Fruit fly (Drosophila melanogaster) whole organism, embryonic: ENCODE data around the gene orion.

ENCODE experiments used
- Abd-B ChIP-seq: fragments of 200-800 bp; sonication (Bioruptor generic); optimal IDR thresholded peaks from 2 replicates; lab custom pipeline; 2018; ENCODE audit warnings: missing biosample characterization, mild to moderate bottlenecking, missing genetic modification characterization, moderate library complexity
- Atf3 ChIP-seq: fragments of 200-800 bp; sonication (Bioruptor generic); optimal IDR thresholded peaks from 3 replicates; lab custom pipeline; 2016; ENCODE audit warnings: missing biosample characterization, missing genetic modification characterization
- B-H1 ChIP-seq: fragments of 200-800 bp; sonication (Bioruptor generic); IDR thresholded peaks from 3 replicates; pipeline ENCODE4 v1.3.6; 2022; ENCODE audit warnings: missing biosample characterization, missing genetic modification characterization
- CG12942 ChIP-seq: fragments of 200-800 bp; sonication (Bioruptor generic); optimal IDR thresholded peaks from 3 replicates; lab custom pipeline; 2016; ENCODE audit warnings: missing biosample characterization, missing genetic modification characterization
- CG1647 ChIP-seq: fragments of 200-800 bp; sonication (Bioruptor generic); optimal IDR thresholded peaks from 3 replicates; lab custom pipeline; 2016; ENCODE audit warnings: missing biosample characterization, missing genetic modification characterization
- CG17361 ChIP-seq: fragments of 200-800 bp; sonication (Bioruptor generic); IDR thresholded peaks from 3 replicates; pipeline ENCODE4 v1.3.6; 2022; ENCODE audit warnings: missing biosample characterization, missing genetic modification characterization
- CG17612 ChIP-seq: fragments of 200-800 bp; sonication (Bioruptor generic); IDR thresholded peaks from 2 replicates; pipeline ENCODE4 v1.3.6; 2022; ENCODE audit warnings: missing biosample characterization, missing genetic modification characterization
- CG17802 ChIP-seq: fragments of 200-800 bp; sonication (Bioruptor generic); optimal IDR thresholded peaks from 2 replicates; lab custom pipeline; 2018; ENCODE audit warnings: missing biosample characterization, mild to moderate bottlenecking, missing genetic modification characterization, moderate library complexity
- CG17912 ChIP-seq: fragments of 200-800 bp; sonication (Bioruptor generic); optimal IDR thresholded peaks from 2 replicates; lab custom pipeline; 2018; ENCODE audit warnings: missing biosample characterization, mild to moderate bottlenecking, missing genetic modification characterization
- CG2120 ChIP-seq: fragments of 200-800 bp; sonication (Bioruptor generic); optimal IDR thresholded peaks from 3 replicates; lab custom pipeline; 2016; ENCODE audit warnings: missing biosample characterization, missing genetic modification characterization
- CG3407 ChIP-seq: fragments of 200-800 bp; sonication (Bioruptor generic); optimal IDR thresholded peaks from 2 replicates; lab custom pipeline; 2018; ENCODE audit warnings: missing biosample characterization, mild to moderate bottlenecking, missing genetic modification characterization
- CG3847 ChIP-seq: fragments of 200-800 bp; sonication (Bioruptor generic); IDR thresholded peaks from 2 replicates; pipeline ENCODE4 v1.3.6; 2022; ENCODE audit warnings: missing biosample characterization, missing genetic modification characterization
- CG5180 ChIP-seq: fragments of 200-800 bp; sonication (Bioruptor generic); optimal IDR thresholded peaks from 3 replicates; lab custom pipeline; 2017; ENCODE audit warnings: missing biosample characterization, missing genetic modification characterization, mild to moderate bottlenecking, moderate library complexity, missing genetic modification reagents
- CG5953 ChIP-seq: fragments of 200-800 bp; sonication (Bioruptor generic); IDR thresholded peaks from 2 replicates; pipeline ENCODE4 v1.3.6; 2022; ENCODE audit warnings: missing biosample characterization, missing genetic modification characterization
- CG6254 ChIP-seq: fragments of 200-800 bp; sonication (Bioruptor generic); optimal IDR thresholded peaks from 3 replicates; lab custom pipeline; 2017; ENCODE audit warnings: mild to moderate bottlenecking, missing biosample characterization, missing genetic modification reagents, missing genetic modification characterization
- CG9609 ChIP-seq: fragments of 200-800 bp; sonication (Bioruptor generic); optimal IDR thresholded peaks from 3 replicates; lab custom pipeline; 2016; ENCODE audit warnings: missing biosample characterization, missing genetic modification characterization
- CHES-1-like ChIP-seq: fragments of 200-800 bp; sonication (Bioruptor generic); optimal IDR thresholded peaks from 2 replicates; lab custom pipeline; 2016; ENCODE audit warnings: missing biosample characterization, missing genetic modification characterization
- Chrac-16 ChIP-seq: fragments of 200-800 bp; sonication (Bioruptor generic); optimal IDR thresholded peaks from 3 replicates; lab custom pipeline; 2016; ENCODE audit warnings: missing biosample characterization, missing genetic modification characterization
- Dbx ChIP-seq: fragments of 200-800 bp; sonication (Bioruptor generic); IDR thresholded peaks from 3 replicates; pipeline ENCODE4 v1.3.6; 2022; ENCODE audit warnings: missing biosample characterization, missing genetic modification characterization
- Deaf1 ChIP-seq: fragments of 200-800 bp; optimal IDR thresholded peaks from 3 replicates; lab custom pipeline; 2019; ENCODE audit warnings: missing biosample characterization, mild to moderate bottlenecking, missing genetic modification characterization, moderate library complexity
- Dek ChIP-seq: fragments of 200-800 bp; sonication (Bioruptor generic); optimal IDR thresholded peaks from 3 replicates; lab custom pipeline; 2019; ENCODE audit warnings: missing biosample characterization, mild to moderate bottlenecking, missing genetic modification characterization, moderate library complexity
- Dref ChIP-seq: fragments of 200-800 bp; sonication (Bioruptor generic); IDR thresholded peaks from 2 replicates; pipeline ENCODE4 v1.3.6; 2022; ENCODE audit warnings: missing biosample characterization, missing genetic modification characterization
- E2f1 ChIP-seq: fragments of 200-800 bp; sonication (Bioruptor generic); IDR thresholded peaks from 2 replicates; pipeline ENCODE4 v1.3.6; 2022; ENCODE audit warnings: missing biosample characterization, missing genetic modification characterization
- Hr3 ChIP-seq: fragments of 200-800 bp; sonication (Bioruptor generic); optimal IDR thresholded peaks from 3 replicates; lab custom pipeline; 2016; ENCODE audit warnings: missing biosample characterization, missing genetic modification characterization
- MBD-R2 ChIP-seq: fragments of 200-800 bp; sonication (Bioruptor generic); IDR thresholded peaks from 2 replicates; pipeline ENCODE4 v1.3.6; 2022; ENCODE audit warnings: missing biosample characterization, missing genetic modification characterization
- MTF-1 ChIP-seq: fragments of 200-800 bp; sonication (Bioruptor generic); optimal IDR thresholded peaks from 2 replicates; lab custom pipeline; 2018; ENCODE audit warnings: missing biosample characterization, mild to moderate bottlenecking, missing genetic modification characterization, borderline replicate concordance
- Scr ChIP-seq: fragments of 200-800 bp; sonication (Bioruptor generic); IDR thresholded peaks from 2 replicates; pipeline ENCODE4 v1.3.6; 2022; ENCODE audit warnings: missing biosample characterization, missing genetic modification characterization; ENCODE audit not compliant: partially characterized antibody
- Sry-β ChIP-seq: fragments of 200-800 bp; sonication (Bioruptor generic); optimal IDR thresholded peaks from 2 replicates; lab custom pipeline; 2018; ENCODE audit warnings: missing biosample characterization, mild to moderate bottlenecking, missing genetic modification characterization, moderate library complexity
- Taf1 ChIP-seq: fragments of 200-800 bp; sonication (Bioruptor generic); IDR thresholded peaks from 2 replicates; pipeline ENCODE4 v1.3.6; 2022; ENCODE audit warnings: missing biosample characterization, missing genetic modification characterization
- Trl ChIP-seq, 3 experiments: fragments of >200 bp in 2 of 3; fragments of 200-800 bp in 1 of 3; sonication (Bioruptor generic) in 1 of 3; optimal IDR thresholded peaks; 2 replicates in 1 of 3; 3 replicates in 2 of 3; lab custom pipeline; 2016 to 2017; ENCODE audit warnings: missing biosample characterization in 1 of 3, missing genetic modification characterization in 1 of 3
- Usf ChIP-seq: fragments of 200-800 bp; sonication (Bioruptor generic); optimal IDR thresholded peaks from 2 replicates; lab custom pipeline; 2017; ENCODE audit warnings: missing genotype, missing biosample characterization, missing genetic modification characterization
- abd-A ChIP-seq: fragments of 200-800 bp; sonication (Bioruptor generic); optimal IDR thresholded peaks from 3 replicates; lab custom pipeline; 2019; ENCODE audit warnings: missing biosample characterization, mild to moderate bottlenecking, missing genetic modification characterization, moderate library complexity
- bcd ChIP-seq: fragments of 200-800 bp; sonication (Bioruptor generic); optimal IDR thresholded peaks from 2 replicates; lab custom pipeline; 2017; ENCODE audit warnings: missing biosample characterization, mild to moderate bottlenecking, missing genetic modification characterization
- eve ChIP-seq, 2 experiments: fragments of >200 bp; optimal IDR thresholded peaks; 2 replicates each; lab custom pipeline; 2017; ENCODE audit warnings: missing biosample characterization in 2 of 2, missing genetic modification characterization in 2 of 2
- exex ChIP-seq: fragments of 200-800 bp; sonication (Bioruptor generic); optimal IDR thresholded peaks from 4 replicates; lab custom pipeline; 2018; ENCODE audit warnings: missing biosample characterization, mild to moderate bottlenecking, missing genetic modification characterization, moderate library complexity
- fd102C ChIP-seq: fragments of 200-800 bp; sonication (Bioruptor generic); optimal IDR thresholded peaks from 2 replicates; lab custom pipeline; 2018; ENCODE audit warnings: missing biosample characterization, mild to moderate bottlenecking, missing genetic modification characterization, moderate library complexity
- fu2 ChIP-seq: fragments of 200-800 bp; sonication (Bioruptor generic); optimal IDR thresholded peaks from 2 replicates; lab custom pipeline; 2016; ENCODE audit warnings: missing biosample characterization, missing genetic modification characterization
- gce ChIP-seq: fragments of 200-800 bp; sonication (Bioruptor generic); IDR thresholded peaks from 3 replicates; pipeline ENCODE4 v1.3.6; 2022; ENCODE audit warnings: missing biosample characterization, missing genetic modification characterization
- grn ChIP-seq: fragments of 200-800 bp; sonication (Bioruptor generic); optimal IDR thresholded peaks from 3 replicates; lab custom pipeline; 2017; ENCODE audit warnings: missing biosample characterization, missing genetic modification characterization
- jumu ChIP-seq: fragments of 200-800 bp; sonication (Bioruptor generic); optimal IDR thresholded peaks from 3 replicates; lab custom pipeline; 2016; ENCODE audit warnings: missing biosample characterization, missing genetic modification characterization
- kah ChIP-seq: fragments of 200-800 bp; sonication (Bioruptor generic); optimal IDR thresholded peaks from 2 replicates; lab custom pipeline; 2018; ENCODE audit warnings: missing biosample characterization, mild to moderate bottlenecking, missing genetic modification characterization
- lbe ChIP-seq: fragments of 200-800 bp; sonication (Bioruptor generic); optimal IDR thresholded peaks from 2 replicates; lab custom pipeline; 2016; ENCODE audit warnings: missing biosample characterization, mild to moderate bottlenecking, missing genetic modification characterization
- pfk ChIP-seq: fragments of 200-800 bp; sonication (Bioruptor generic); optimal IDR thresholded peaks from 2 replicates; lab custom pipeline; 2018; ENCODE audit warnings: missing biosample characterization, mild to moderate bottlenecking, missing genetic modification characterization, moderate library complexity
- rib ChIP-seq: fragments of 200-800 bp; sonication (Bioruptor generic); IDR thresholded peaks from 2 replicates; pipeline ENCODE4 v1.3.6; 2022; ENCODE audit warnings: missing biosample characterization, missing genetic modification characterization
- ro ChIP-seq: fragments of 200-800 bp; sonication (Bioruptor generic); IDR thresholded peaks from 2 replicates; pipeline ENCODE4 v1.3.6; 2022; ENCODE audit warnings: missing biosample characterization, missing genetic modification characterization
- sens ChIP-seq: fragments of 200-800 bp; sonication (Bioruptor generic); peaks from one replicate; lab custom pipeline; 2016; ENCODE audit warnings: missing biosample characterization, missing genetic modification characterization
- slbo ChIP-seq: fragments of 200-800 bp; sonication (Bioruptor generic); IDR thresholded peaks from 2 replicates; pipeline ENCODE4 v1.3.6; 2022; ENCODE audit warnings: missing biosample characterization, missing genetic modification characterization
- tup ChIP-seq: fragments of 200-800 bp; sonication (Bioruptor generic); optimal IDR thresholded peaks from 2 replicates; lab custom pipeline; 2016; ENCODE audit warnings: missing biosample characterization, mild to moderate bottlenecking, missing genetic modification characterization, moderate library complexity

The orion gene

dm6 chrX:7920081-7920688 lies 26.5 kb downstream of the orion start, which contains the start of the genes hdm and Ykt6 (continued):
- TF ChIP-seq Dek = peak; percentile 59
- peak; percentile 44; the same call in 2 of the 3 replicates for TF ChIP-seq B-H1
- peak; percentile 70 for TF ChIP-seq fu2 (GFP tag; lab: Kevin White, UChicago)
- TF ChIP-seq CG17361 (GFP tag; lab: Robert Waterston, UW) = no peak; the same call in 2 of the 3 replicates
- TF ChIP-seq abd-A (tag; lab: Kevin White, UChicago) = no peak
- peak; percentile 27 for TF ChIP-seq Usf
- no peak for TF ChIP-seq gce (GFP tag; lab: Robert Waterston, UW)
- peak in 1 of 2 experiments; percentile 37 for TF ChIP-seq eve (GFP tag; optimal IDR thresholded peaks at IDR 0.05; lab: Kevin White, UChicago)
- TF ChIP-seq MTF-1 = no peak
- TF ChIP-seq jumu (GFP tag; lab: Kevin White, UChicago) = peak; percentile 86
- TF ChIP-seq Taf1 (GFP tag; lab: Robert Waterston, UW) = peak; percentile 80; the same call in 1 of the 2 replicates
- peak; percentile 17 for TF ChIP-seq CG17802 (tag; lab: Kevin White, UChicago)
- no peak for TF ChIP-seq fd102C (GFP tag; lab: Kevin White, UChicago)
- peak; percentile 72 for TF ChIP-seq CG1647 (GFP tag; lab: Kevin White, UChicago)
- TF ChIP-seq rib (GFP tag; lab: Robert Waterston, UW) = peak; percentile 78; the same call in 1 of the 2 replicates
- peak; percentile 21 for TF ChIP-seq CG5180 (GFP tag; lab: Kevin White, UChicago)
- peak; percentile 84 for TF ChIP-seq CG3847 (GFP tag; lab: Robert Waterston, UW)
- peak; percentile 60 for TF ChIP-seq tup (GFP tag; lab: Kevin White, UChicago)

- TF ChIP-seq CHES-1-like (no peak), Dref (GFP tag; lab: Robert Waterston, UW) (peak; percentile 88), MBD-R2 (GFP tag; lab: Robert Waterston, UW) (peak; percentile 52; the same call in 1 of the 2 replicates), Dbx (GFP tag; lab: Robert Waterston, UW) (0 out of 3 replicates have a peak, but pooled peaks have one; percentile 5), E2f1 (GFP tag; lab: Robert Waterston, UW) (no peak), fd102C (GFP tag; lab: Kevin White, UChicago) (no peak), bcd (GFP tag; lab: Kevin White, UChicago) (no peak), slbo (GFP tag; lab: Robert Waterston, UW) (0 out of 2 replicates have a peak, but pooled peaks have one; percentile 8), Sry-β (GFP tag; lab: Kevin White, UChicago) (no peak), CG17912 (GFP tag; lab: Kevin White, UChicago) (no peak), CG5953 (GFP tag; lab: Robert Waterston, UW) (no peak), abd-A (tag; lab: Kevin White, UChicago) (peak; percentile 80), CG17612 (no peak), kah (GFP tag; lab: Kevin White, UChicago) (no peak), CG2120 (GFP tag; lab: Kevin White, UChicago) (peak; percentile 25), CG12942 (GFP tag; lab: Kevin White, UChicago) (no peak), Atf3 (GFP tag; lab: Kevin White, UChicago) (no peak), exex (tag; lab: Kevin White, UChicago) (peak; percentile 68), lbe (GFP tag; lab: Kevin White, UChicago) (no peak), grn (peak; percentile 69), CG3407 (GFP tag; lab: Kevin White, UChicago) (no peak), CG9609 (GFP tag; lab: Kevin White, UChicago) (no peak), Deaf1 (tag; lab: Kevin White, UChicago) (peak; percentile 94), Chrac-16 (GFP tag; lab: Kevin White, UChicago) (no peak), sens (GFP tag; lab: Kevin White, UChicago) (peak; percentile 70), Scr (GFP tag; lab: Robert Waterston, UW) (peak; percentile 74), CG6254 (no peak), Hr3 (GFP tag; lab: Kevin White, UChicago) (no peak), Trl (optimal IDR thresholded peaks at IDR 0.05; lab: Kevin White, UChicago) (no peak), Trl (GFP tag; optimal IDR thresholded peaks at IDR 0.05; lab: Kevin White, UChicago) (no peak), ro (GFP tag; lab: Robert Waterston, UW) (no peak), Abd-B (no peak), pfk (GFP tag; lab: Kevin White, UChicago) (peak; percentile 67)
Measured at dm6 chrX:7911983-7912630, 34.6 kb downstream of the orion start, which contains the start of gene snz. Gene snz (plus strand): TSS chrX:7912089.
